Worm (Caenorhabditis elegans): ENCODE measurements around the gene Y116A8C.3.

DNA sequence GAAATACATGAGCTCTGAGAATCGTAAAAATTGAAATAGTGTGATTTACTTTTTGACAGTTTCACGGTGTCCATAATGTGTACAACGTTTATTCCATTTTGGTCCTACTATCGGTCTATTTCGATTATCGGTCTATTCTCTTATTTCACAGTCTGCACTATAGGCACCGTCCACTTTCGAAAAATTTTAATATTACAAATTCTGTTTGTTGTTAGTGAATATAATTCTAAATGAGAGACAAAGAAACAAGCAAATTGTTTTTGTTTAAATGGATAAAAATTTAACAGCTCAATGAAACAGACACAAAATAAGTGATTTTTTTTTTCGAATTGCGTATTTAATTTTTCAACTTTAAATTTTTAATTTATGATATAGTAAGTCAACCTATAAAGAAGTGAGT lies 17.6 kb upstream of the Y116A8C.3 start:
- no peak for TF ChIP-seq unc-62 (GFP tag; optimal IDR thresholded peaks at IDR 0.05)
- no peak for TF ChIP-seq ztf-11 (tag; optimal IDR thresholded peaks at IDR 0.05)
- no peak for TF ChIP-seq lsy-2 (tag; optimal IDR thresholded peaks at IDR 0.05)

Measured in whole organism, mixed stage, embryonic.